Worm (Caenorhabditis elegans) whole organism, late embryonic: Measurements from ENCODE around the gene dyf-4.

ENCODE experiments used
- T23F11.4 ChIP-seq: fragments of 200-800 bp; sonication (Bioruptor generic); optimal IDR thresholded peaks from 2 replicates; lab custom pipeline; 2018; ENCODE audit warnings: mild to moderate bottlenecking, missing genetic modification characterization, missing compliant biosample characterization
- ama-1 ChIP-seq: fragments of 150-350 bp; optimal IDR thresholded peaks from 2 replicates; lab custom pipeline; 2014
- ceh-31 ChIP-seq: sonication (generic microtip); optimal IDR thresholded peaks from 2 replicates; lab custom pipeline; 2016; ENCODE audit warnings: missing genetic modification characterization, missing compliant biosample characterization
- ets-4 ChIP-seq: sonication (generic microtip); optimal IDR thresholded peaks from 2 replicates; lab custom pipeline; 2016; ENCODE audit warnings: missing genetic modification characterization, missing compliant biosample characterization
- pat-9 ChIP-seq: fragments of 200-800 bp; sonication (Bioruptor generic); optimal IDR thresholded peaks from 2 replicates; lab custom pipeline; 2018; ENCODE audit warnings: mild to moderate bottlenecking, missing genetic modification characterization, moderate library complexity, missing compliant biosample characterization
- pha-4 ChIP-seq: fragments of 150-350 bp; optimal IDR thresholded peaks from 2 replicates; lab custom pipeline; 2018; ENCODE audit warnings: missing biosample characterization, missing genetic modification reagents, missing genetic modification characterization
- pqm-1 ChIP-seq: sonication (generic microtip); optimal IDR thresholded peaks from 2 replicates; lab custom pipeline; 2016; ENCODE audit warnings: missing genetic modification characterization, missing compliant biosample characterization

DNA sequence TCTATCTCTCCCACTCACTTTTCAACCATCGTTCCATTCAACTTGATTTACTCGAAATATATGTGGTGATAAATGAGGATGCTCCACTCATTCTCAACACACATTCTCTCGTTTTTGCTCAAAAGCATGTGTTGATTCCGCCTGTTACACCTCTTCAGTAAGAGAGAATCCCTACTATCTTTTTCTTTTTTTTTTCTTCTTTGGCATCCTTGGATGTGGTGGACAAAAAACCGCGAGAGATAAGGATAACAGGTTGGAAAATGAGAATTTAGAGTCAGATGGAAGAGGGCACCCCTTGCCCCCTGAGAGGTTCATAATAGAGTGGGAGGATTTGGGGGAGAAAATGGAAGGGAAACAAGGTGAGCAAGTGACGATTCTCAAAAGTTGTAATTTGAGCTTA is 46.5 kb downstream of the dyf-4 start:
- TF ChIP-seq ama-1 (lab: Kevin White, UChicago) = no peak
- no peak for TF ChIP-seq pqm-1 (tag; lab: Kevin White, UChicago)
- no peak for TF ChIP-seq ets-4
- TF ChIP-seq T23F11.4 (GFP tag; lab: Kevin White, UChicago) = no peak
- TF ChIP-seq ceh-31 (tag; lab: Kevin White, UChicago) = no peak
- TF ChIP-seq pat-9 (tag; lab: Kevin White, UChicago) = no peak
- TF ChIP-seq pha-4 (tag; lab: Kevin White, UChicago) = no peak
